Fruit fly (Drosophila melanogaster) whole organism, embryonic: ENCODE results near the gene betaGlu.

Experiments
- B-H2 ChIP-seq: fragments of 200-800 bp; sonication (Bioruptor generic); optimal IDR thresholded peaks from 2 replicates; lab custom pipeline; 2018; ENCODE audit warnings: missing biosample characterization, mild to moderate bottlenecking, missing genetic modification characterization
- BEAF-32 ChIP-seq: fragments of 200-800 bp; sonication (Bioruptor generic); optimal IDR thresholded peaks from 3 replicates; lab custom pipeline; 2017; ENCODE audit warnings: missing biosample characterization, missing genetic modification characterization, mild to moderate bottlenecking, moderate library complexity, missing genetic modification reagents
- CG12071 ChIP-seq: fragments of 200-800 bp; sonication (Bioruptor generic); optimal IDR thresholded peaks from 3 replicates; lab custom pipeline; 2018; ENCODE audit warnings: missing biosample characterization, mild to moderate bottlenecking, missing genetic modification characterization
- CG12104 ChIP-seq: fragments of 200-800 bp; sonication (Bioruptor generic); optimal IDR thresholded peaks from 3 replicates; lab custom pipeline; 2016; ENCODE audit warnings: missing biosample characterization, missing genetic modification characterization
- CG12155 ChIP-seq: fragments of 200-800 bp; sonication (Bioruptor generic); optimal IDR thresholded peaks from 3 replicates; lab custom pipeline; 2016; ENCODE audit warnings: missing biosample characterization, missing genetic modification characterization
- CG1233 ChIP-seq: fragments of 200-800 bp; sonication (Bioruptor generic); optimal IDR thresholded peaks from 4 replicates; lab custom pipeline; 2018; ENCODE audit warnings: missing biosample characterization, mild to moderate bottlenecking, missing genetic modification characterization
- CG12942 ChIP-seq: fragments of 200-800 bp; sonication (Bioruptor generic); optimal IDR thresholded peaks from 3 replicates; lab custom pipeline; 2016; ENCODE audit warnings: missing biosample characterization, missing genetic modification characterization
- CG13424 ChIP-seq: fragments of 200-800 bp; sonication (Bioruptor generic); optimal IDR thresholded peaks from 2 replicates; lab custom pipeline; 2019; ENCODE audit warnings: missing biosample characterization, mild to moderate bottlenecking, missing genetic modification characterization, moderate library complexity
- CG15514 ChIP-seq: fragments of 200-800 bp; sonication (Bioruptor generic); optimal IDR thresholded peaks from 3 replicates; lab custom pipeline; 2017; ENCODE audit warnings: missing biosample characterization, missing genetic modification characterization, mild to moderate bottlenecking, moderate library complexity, missing genetic modification reagents
- CG1832 ChIP-seq: fragments of 200-800 bp; sonication (Bioruptor generic); optimal IDR thresholded peaks from 2 replicates; lab custom pipeline; 2017; ENCODE audit warnings: missing biosample characterization, mild to moderate bottlenecking, missing genetic modification characterization, inconsistent platforms
- CG3065 ChIP-seq: fragments of 200-800 bp; sonication (Bioruptor generic); optimal IDR thresholded peaks from 2 replicates; lab custom pipeline; 2016; ENCODE audit warnings: missing biosample characterization, missing genetic modification characterization
- CG31224 ChIP-seq: fragments of 200-800 bp; sonication (Bioruptor generic); IDR thresholded peaks from 2 replicates; pipeline ENCODE4 v1.3.6; 2022; ENCODE audit warnings: missing biosample characterization, missing genetic modification characterization
- CG6654 ChIP-seq: fragments of 200-800 bp; sonication (Bioruptor generic); optimal IDR thresholded peaks from 2 replicates; lab custom pipeline; 2017; ENCODE audit warnings: missing biosample characterization, mild to moderate bottlenecking, missing genetic modification characterization
- CG6689 ChIP-seq: fragments of 200-800 bp; sonication (Bioruptor generic); IDR thresholded peaks from 2 replicates; pipeline ENCODE4 v1.3.6; 2022; ENCODE audit warnings: missing biosample characterization, missing genetic modification characterization
- CG7271 ChIP-seq: fragments of 200-800 bp; sonication (Bioruptor generic); optimal IDR thresholded peaks from 2 replicates; lab custom pipeline; 2018; ENCODE audit warnings: missing biosample characterization, mild to moderate bottlenecking, missing genetic modification characterization, moderate library complexity
- CG7357 ChIP-seq: fragments of 200-800 bp; sonication (Bioruptor generic); IDR thresholded peaks from 3 replicates; pipeline ENCODE4 v1.3.6; 2022; ENCODE audit warnings: missing biosample characterization, missing genetic modification characterization
- CG7786 ChIP-seq: fragments of 200-800 bp; sonication (Bioruptor generic); optimal IDR thresholded peaks from 2 replicates; lab custom pipeline; 2016; ENCODE audit warnings: missing biosample characterization, missing genetic modification characterization
- CG7987 ChIP-seq: fragments of 200-800 bp; sonication (Bioruptor generic); optimal IDR thresholded peaks from 2 replicates; lab custom pipeline; 2018; ENCODE audit warnings: missing biosample characterization, mild to moderate bottlenecking, missing genetic modification characterization, moderate library complexity
- CG9437 ChIP-seq: fragments of 200-800 bp; sonication (Bioruptor generic); optimal IDR thresholded peaks from 2 replicates; lab custom pipeline; 2018; ENCODE audit warnings: missing biosample characterization, mild to moderate bottlenecking, missing genetic modification characterization
- CG9797 ChIP-seq: fragments of 200-800 bp; sonication (Bioruptor generic); optimal IDR thresholded peaks from 3 replicates; lab custom pipeline; 2018; ENCODE audit warnings: missing biosample characterization, mild to moderate bottlenecking, missing genetic modification characterization
- Dp ChIP-seq: fragments of 200-800 bp; sonication (Bioruptor generic); optimal IDR thresholded peaks from 2 replicates; lab custom pipeline; 2018; ENCODE audit warnings: missing biosample characterization, mild to moderate bottlenecking, missing genetic modification characterization, moderate library complexity
- Eip74EF ChIP-seq, 2 experiments: fragments of 200-800 bp in 1 of 2; fragments of >200 bp in 1 of 2; sonication (Bioruptor generic) in 1 of 2; optimal IDR thresholded peaks; 2 replicates each; lab custom pipeline; 2017 to 2019; ENCODE audit warnings: missing biosample characterization in 2 of 2, missing genetic modification characterization in 2 of 2, mild to moderate bottlenecking in 1 of 2, moderate library complexity in 1 of 2
- Hsf ChIP-seq: fragments of 200-800 bp; sonication (Bioruptor generic); optimal IDR thresholded peaks from 3 replicates; lab custom pipeline; 2016; ENCODE audit warnings: missing biosample characterization, missing genetic modification characterization
- NfI ChIP-seq: fragments of 200-800 bp; sonication (Bioruptor generic); optimal IDR thresholded peaks from 3 replicates; lab custom pipeline; 2018; ENCODE audit warnings: missing biosample characterization, mild to moderate bottlenecking, missing genetic modification characterization, moderate library complexity
- Opbp ChIP-seq: fragments of 200-800 bp; sonication (Bioruptor generic); IDR thresholded peaks from 3 replicates; pipeline ENCODE4 v1.3.6; 2022; ENCODE audit warnings: missing biosample characterization, missing genetic modification characterization; ENCODE audit not compliant: partially characterized antibody
- Optix ChIP-seq: fragments of 200-800 bp; sonication (Bioruptor generic); IDR thresholded peaks from 3 replicates; pipeline ENCODE4 v1.3.6; 2022; ENCODE audit warnings: missing biosample characterization, missing genetic modification characterization
- Poxn ChIP-seq: fragments of 200-800 bp; sonication (Bioruptor generic); IDR thresholded peaks from 2 replicates; pipeline ENCODE4 v1.3.6; 2022; ENCODE audit warnings: missing biosample characterization, missing genetic modification characterization
- Sin3A ChIP-seq: fragments of >200 bp; optimal IDR thresholded peaks from 2 replicates; lab custom pipeline; 2018
- Sry-β ChIP-seq: fragments of 200-800 bp; sonication (Bioruptor generic); optimal IDR thresholded peaks from 2 replicates; lab custom pipeline; 2018; ENCODE audit warnings: missing biosample characterization, mild to moderate bottlenecking, missing genetic modification characterization, moderate library complexity
- TFAM ChIP-seq: fragments of 200-800 bp; sonication (Bioruptor generic); optimal IDR thresholded peaks from 2 replicates; lab custom pipeline; 2017; ENCODE audit warnings: missing biosample characterization, missing genetic modification characterization, inconsistent platforms
- Xbp1 ChIP-seq: fragments of 200-800 bp; sonication (Bioruptor generic); optimal IDR thresholded peaks from 3 replicates; lab custom pipeline; 2016; ENCODE audit warnings: missing biosample characterization, mild to moderate bottlenecking, missing genetic modification characterization
- YL-1 ChIP-seq: fragments of 200-800 bp; sonication (Bioruptor generic); optimal IDR thresholded peaks from 3 replicates; lab custom pipeline; 2017; ENCODE audit warnings: missing biosample characterization, mild to moderate bottlenecking, missing genetic modification characterization
- ab ChIP-seq: fragments of 200-800 bp; sonication (Bioruptor generic); optimal IDR thresholded peaks from 2 replicates; lab custom pipeline; 2016; ENCODE audit warnings: missing biosample characterization, missing genetic modification characterization
- az2 ChIP-seq: fragments of 200-800 bp; sonication (Bioruptor generic); optimal IDR thresholded peaks from 3 replicates; lab custom pipeline; 2016; ENCODE audit warnings: missing biosample characterization, missing genetic modification characterization
- cas ChIP-seq: fragments of 200-800 bp; sonication (Bioruptor generic); IDR thresholded peaks from 2 replicates; pipeline ENCODE4 v1.3.6; 2022; ENCODE audit warnings: missing biosample characterization, missing genetic modification characterization
- crp ChIP-seq, 2 experiments: fragments of 200-800 bp; sonication (Bioruptor generic); optimal IDR thresholded peaks; 2 replicates in 1 of 2; 3 replicates in 1 of 2; lab custom pipeline; 2017; ENCODE audit warnings: missing biosample characterization in 2 of 2, missing genetic modification characterization in 2 of 2, mild to moderate bottlenecking in 1 of 2, moderate library complexity in 1 of 2
- dm ChIP-seq: fragments of 200-800 bp; sonication (Bioruptor generic); optimal IDR thresholded peaks from 3 replicates; lab custom pipeline; 2016; ENCODE audit warnings: missing biosample characterization, missing genetic modification characterization
- dpn ChIP-seq, 2 experiments: fragments of 200-800 bp; sonication (Bioruptor generic); optimal IDR thresholded peaks; 3 replicates each; lab custom pipeline; 2016; ENCODE audit warnings: missing biosample characterization in 2 of 2, missing genetic modification characterization in 2 of 2
- ftz-f1 ChIP-seq: fragments of 200-800 bp; sonication (Bioruptor generic); optimal IDR thresholded peaks from 2 replicates; lab custom pipeline; 2016; ENCODE audit warnings: missing biosample characterization, missing genetic modification characterization
- ham ChIP-seq: fragments of 200-800 bp; sonication (Bioruptor generic); IDR thresholded peaks from 2 replicates; pipeline ENCODE4 v1.3.6; 2022; ENCODE audit warnings: missing biosample characterization, missing genetic modification characterization
- hbn ChIP-seq: fragments of 200-800 bp; sonication (Bioruptor generic); IDR thresholded peaks from 2 replicates; pipeline ENCODE4 v1.3.6; 2022; ENCODE audit warnings: missing biosample characterization, missing genetic modification characterization; ENCODE audit not compliant: partially characterized antibody
- lola ChIP-seq, 3 experiments: fragments of >200 bp in 2 of 3; fragments of 200-800 bp in 1 of 3; sonication (Bioruptor generic) in 1 of 3; optimal IDR thresholded peaks; 2 replicates each; lab custom pipeline; 2017 to 2019; ENCODE audit warnings: missing biosample characterization in 3 of 3, missing genetic modification characterization in 3 of 3, mild to moderate bottlenecking in 1 of 3, moderate library complexity in 1 of 3
- onecut ChIP-seq: fragments of 200-800 bp; sonication (Bioruptor generic); IDR thresholded peaks from 2 replicates; pipeline ENCODE4 v1.3.6; 2022; ENCODE audit warnings: missing biosample characterization, missing genetic modification characterization
- peb ChIP-seq: fragments of 200-800 bp; sonication (Bioruptor generic); IDR thresholded peaks from 2 replicates; pipeline ENCODE4 v1.3.6; 2022; ENCODE audit warnings: missing biosample characterization, missing genetic modification characterization
- pum ChIP-seq: fragments of 200-800 bp; sonication (Bioruptor generic); optimal IDR thresholded peaks from 2 replicates; lab custom pipeline; 2016; ENCODE audit warnings: missing biosample characterization, missing genetic modification characterization
- sqz ChIP-seq: fragments of 200-800 bp; sonication (Bioruptor generic); optimal IDR thresholded peaks from 3 replicates; lab custom pipeline; 2018; ENCODE audit warnings: missing biosample characterization, mild to moderate bottlenecking, missing genetic modification characterization
- sug ChIP-seq: fragments of 200-800 bp; optimal IDR thresholded peaks from 2 replicates; lab custom pipeline; 2019; ENCODE audit warnings: missing biosample characterization, mild to moderate bottlenecking, missing genetic modification characterization, moderate library complexity
- toy ChIP-seq: fragments of 200-800 bp; sonication (Bioruptor generic); IDR thresholded peaks from 2 replicates; pipeline ENCODE4 v1.3.6; 2022; ENCODE audit warnings: missing biosample characterization, missing genetic modification characterization
- unc-4 ChIP-seq: fragments of 200-800 bp; sonication (Bioruptor generic); IDR thresholded peaks from 2 replicates; pipeline ENCODE4 v1.3.6; 2022; ENCODE audit warnings: missing biosample characterization, missing genetic modification characterization; ENCODE audit not compliant: partially characterized antibody

The betaGlu gene

dm6 chr3R:31747429-31748048 is 24.1 kb downstream of the betaGlu start, which contains the start of the genes nero and CG1910 (continued):
- TF ChIP-seq dm: peak; percentile 93
- TF ChIP-seq ab (GFP tag; lab: Kevin White, UChicago): no peak
- peak; percentile 53 for TF ChIP-seq sug
- no peak for TF ChIP-seq CG12104
- no peak for TF ChIP-seq toy (GFP tag; lab: Robert Waterston, UW)
- no peak for TF ChIP-seq CG31224
- no peak for TF ChIP-seq CG6654 (GFP tag; lab: Kevin White, UChicago)
- peak in 1 of 2 experiments; percentile 39 for TF ChIP-seq dpn (GFP tag; optimal IDR thresholded peaks at IDR 0.05; lab: Kevin White, UChicago)
- TF ChIP-seq CG13424 (tag; lab: Kevin White, UChicago): no peak
- no peak for TF ChIP-seq Poxn (GFP tag; lab: Robert Waterston, UW)
- TF ChIP-seq YL-1 (GFP tag; lab: Kevin White, UChicago): peak; percentile 17
- peak; percentile 48 for TF ChIP-seq CG7271
- peak; percentile 58 for TF ChIP-seq onecut
- TF ChIP-seq lola (GFP tag; optimal IDR thresholded peaks at IDR 0.05; lab: Kevin White, UChicago): no peak
- peak in 1 of 2 experiments; percentile 13 for TF ChIP-seq crp (GFP tag; optimal IDR thresholded peaks at IDR 0.05; lab: Kevin White, UChicago)
- TF ChIP-seq Eip74EF (GFP tag; optimal IDR thresholded peaks at IDR 0.05; lab: Kevin White, UChicago): no peak
- TF ChIP-seq CG7987: peak; percentile 19
- TF ChIP-seq B-H2: peak; percentile 27
- TF ChIP-seq Dp (GFP tag; lab: Kevin White, UChicago): peak; percentile 54
- peak; percentile 6 for TF ChIP-seq CG12155 (GFP tag; lab: Kevin White, UChicago)
- no peak for TF ChIP-seq Optix (GFP tag; lab: Robert Waterston, UW)
- TF ChIP-seq CG15514 (GFP tag; lab: Kevin White, UChicago): peak; percentile 78
- peak; percentile 31 for TF ChIP-seq sqz
- TF ChIP-seq CG9797 (GFP tag; lab: Kevin White, UChicago): peak; percentile 93
- TF ChIP-seq peb (GFP tag; lab: Robert Waterston, UW): no peak
- TF ChIP-seq Sry-β (GFP tag; lab: Kevin White, UChicago): peak; percentile 84
- TF ChIP-seq ftz-f1 (GFP tag; lab: Kevin White, UChicago): no peak
- peak; percentile 96 for TF ChIP-seq CG9437 (GFP tag; lab: Kevin White, UChicago)
- TF ChIP-seq pum (GFP tag; lab: Kevin White, UChicago): no peak
- TF ChIP-seq Sin3A (lab: Kevin White, UChicago): peak; percentile 76
- TF ChIP-seq CG12071 (GFP tag; lab: Kevin White, UChicago): no peak
- TF ChIP-seq unc-4 (GFP tag; lab: Robert Waterston, UW): no peak
- no peak for TF ChIP-seq ham
- peak; percentile 92 for TF ChIP-seq BEAF-32 (GFP tag; lab: Kevin White, UChicago)
- TF ChIP-seq CG3065 (GFP tag; lab: Kevin White, UChicago): peak; percentile 7
- peak; percentile 16 for TF ChIP-seq CG7786
- TF ChIP-seq CG1233 (GFP tag; lab: Kevin White, UChicago): peak; percentile 29
- TF ChIP-seq CG1832 (GFP tag; lab: Kevin White, UChicago): no peak
- no peak for TF ChIP-seq Opbp
- peak; percentile 52 for TF ChIP-seq Xbp1
- TF ChIP-seq CG7357: 0 out of 3 replicates have a peak, but pooled peaks have one; percentile 23
- TF ChIP-seq NfI (GFP tag; lab: Kevin White, UChicago): no peak
- TF ChIP-seq az2: no peak
- TF ChIP-seq CG12942 (GFP tag; lab: Kevin White, UChicago): no peak
- TF ChIP-seq cas: no peak
- TF ChIP-seq Hsf (GFP tag; lab: Kevin White, UChicago): peak; percentile 30
- no peak for TF ChIP-seq TFAM (GFP tag; lab: Kevin White, UChicago)
- no peak for TF ChIP-seq CG6689 (GFP tag; lab: Robert Waterston, UW)
- no peak for TF ChIP-seq hbn (GFP tag; lab: Robert Waterston, UW)
